Fruit fly (Drosophila melanogaster) whole organism, embryonic: ENCODE measurements around the gene ENGase.

Source experiments
- Adf1 ChIP-seq: fragments of 200-800 bp; sonication (Bioruptor generic); IDR thresholded peaks from 2 replicates; pipeline ENCODE4 v1.3.6; 2022; ENCODE audit warnings: missing biosample characterization, missing genetic modification characterization
- Atf-2 ChIP-seq: fragments of 200-800 bp; sonication (Bioruptor generic); optimal IDR thresholded peaks from 2 replicates; lab custom pipeline; 2016; ENCODE audit warnings: missing biosample characterization, missing genetic modification characterization
- Blimp-1 ChIP-seq: fragments of 200-800 bp; sonication (Bioruptor generic); optimal IDR thresholded peaks from 3 replicates; lab custom pipeline; 2018; ENCODE audit warnings: missing biosample characterization, missing genetic modification characterization, mild to moderate bottlenecking, moderate library complexity, missing genetic modification reagents
- CG10209 ChIP-seq: fragments of 200-800 bp; sonication (Bioruptor generic); optimal IDR thresholded peaks from 3 replicates; lab custom pipeline; 2017; ENCODE audit warnings: missing biosample characterization, mild to moderate bottlenecking, missing genetic modification characterization, missing genetic modification reagents
- CG10366 ChIP-seq: fragments of 200-800 bp; sonication (Bioruptor generic); IDR thresholded peaks from 2 replicates; pipeline ENCODE4 v1.3.6; 2022; ENCODE audit warnings: missing biosample characterization, missing genetic modification characterization
- CG12104 ChIP-seq: fragments of 200-800 bp; sonication (Bioruptor generic); optimal IDR thresholded peaks from 3 replicates; lab custom pipeline; 2016; ENCODE audit warnings: missing biosample characterization, missing genetic modification characterization
- CG12219 ChIP-seq: fragments of 200-800 bp; sonication (Bioruptor generic); optimal IDR thresholded peaks from 3 replicates; lab custom pipeline; 2018; ENCODE audit warnings: missing biosample characterization, mild to moderate bottlenecking, missing genetic modification characterization
- CG13123 ChIP-seq: fragments of 200-800 bp; sonication (Bioruptor generic); optimal IDR thresholded peaks from 2 replicates; lab custom pipeline; 2016; ENCODE audit warnings: missing biosample characterization, missing genetic modification characterization
- CG15514 ChIP-seq: fragments of 200-800 bp; sonication (Bioruptor generic); optimal IDR thresholded peaks from 3 replicates; lab custom pipeline; 2017; ENCODE audit warnings: missing biosample characterization, missing genetic modification characterization, mild to moderate bottlenecking, moderate library complexity, missing genetic modification reagents
- CG1603 ChIP-seq: fragments of 200-800 bp; sonication (Bioruptor generic); optimal IDR thresholded peaks from 2 replicates; lab custom pipeline; 2019; ENCODE audit warnings: missing biosample characterization, mild to moderate bottlenecking, missing genetic modification characterization, moderate library complexity
- CG16779 ChIP-seq: fragments of 200-800 bp; sonication (Bioruptor generic); IDR thresholded peaks from 2 replicates; pipeline ENCODE4 v1.3.6; 2022; ENCODE audit warnings: missing biosample characterization, missing genetic modification characterization
- CG2129 ChIP-seq: fragments of 200-800 bp; sonication (Bioruptor generic); IDR thresholded peaks from 2 replicates; pipeline ENCODE4 v1.3.6; 2022; ENCODE audit warnings: missing biosample characterization, missing genetic modification characterization; ENCODE audit not compliant: partially characterized antibody
- CG2202 ChIP-seq: fragments of 200-800 bp; sonication (Bioruptor generic); optimal IDR thresholded peaks from 2 replicates; lab custom pipeline; 2018; ENCODE audit warnings: missing biosample characterization, mild to moderate bottlenecking, missing genetic modification characterization
- CG5245 ChIP-seq: fragments of 200-800 bp; sonication (Bioruptor generic); optimal IDR thresholded peaks from 3 replicates; lab custom pipeline; 2016; ENCODE audit warnings: missing biosample characterization, missing genetic modification characterization
- CG7372 ChIP-seq: fragments of 200-800 bp; sonication (Bioruptor generic); IDR thresholded peaks from 2 replicates; pipeline ENCODE4 v1.3.6; 2022; ENCODE audit warnings: missing biosample characterization, missing genetic modification characterization
- CG9609 ChIP-seq: fragments of 200-800 bp; sonication (Bioruptor generic); optimal IDR thresholded peaks from 3 replicates; lab custom pipeline; 2016; ENCODE audit warnings: missing biosample characterization, missing genetic modification characterization
- D19B ChIP-seq: fragments of 200-800 bp; sonication (Bioruptor generic); optimal IDR thresholded peaks from 2 replicates; lab custom pipeline; 2017; ENCODE audit warnings: missing biosample characterization, mild to moderate bottlenecking, missing genetic modification characterization
- Deaf1 ChIP-seq: fragments of 200-800 bp; optimal IDR thresholded peaks from 3 replicates; lab custom pipeline; 2019; ENCODE audit warnings: missing biosample characterization, mild to moderate bottlenecking, missing genetic modification characterization, moderate library complexity
- Drgx ChIP-seq: fragments of 200-800 bp; sonication (Bioruptor generic); IDR thresholded peaks from 2 replicates; pipeline ENCODE4 v1.3.6; 2022; ENCODE audit warnings: missing biosample characterization, missing genetic modification characterization
- Ets65A ChIP-seq: fragments of 200-800 bp; sonication (Bioruptor generic); peaks from one replicate; lab custom pipeline; 2016; ENCODE audit warnings: missing biosample characterization, missing genetic modification characterization
- HHEX ChIP-seq: fragments of 200-800 bp; sonication (Bioruptor generic); optimal IDR thresholded peaks from 3 replicates; lab custom pipeline; 2017; ENCODE audit warnings: missing biosample characterization, mild to moderate bottlenecking, missing genetic modification characterization, missing genetic modification reagents
- Hr3 ChIP-seq: fragments of 200-800 bp; sonication (Bioruptor generic); optimal IDR thresholded peaks from 3 replicates; lab custom pipeline; 2016; ENCODE audit warnings: missing biosample characterization, missing genetic modification characterization
- Hsf ChIP-seq: fragments of 200-800 bp; sonication (Bioruptor generic); optimal IDR thresholded peaks from 3 replicates; lab custom pipeline; 2016; ENCODE audit warnings: missing biosample characterization, missing genetic modification characterization
- Lhr ChIP-seq: fragments of 200-800 bp; sonication (Bioruptor generic); optimal IDR thresholded peaks from 3 replicates; lab custom pipeline; 2017; ENCODE audit warnings: mild to moderate bottlenecking, missing biosample characterization, missing genetic modification reagents, missing genetic modification characterization
- MESR4 ChIP-seq: fragments of 200-800 bp; sonication (Bioruptor generic); optimal IDR thresholded peaks from 2 replicates; lab custom pipeline; 2018; ENCODE audit warnings: missing biosample characterization, mild to moderate bottlenecking, missing genetic modification characterization, moderate library complexity
- Mad ChIP-seq: fragments of 200-800 bp; sonication (Bioruptor generic); optimal IDR thresholded peaks from 2 replicates; lab custom pipeline; 2016; ENCODE audit warnings: missing biosample characterization, missing genetic modification characterization
- Med ChIP-seq: fragments of 200-800 bp; sonication (Bioruptor generic); peaks from one replicate; lab custom pipeline; 2016; ENCODE audit warnings: missing biosample characterization, missing genetic modification characterization, mild to moderate bottlenecking, inconsistent platforms, moderate library complexity
- Myb ChIP-seq: fragments of 200-800 bp; sonication (Bioruptor generic); optimal IDR thresholded peaks from 2 replicates; lab custom pipeline; 2016; ENCODE audit warnings: missing biosample characterization, missing genetic modification characterization
- Optix ChIP-seq: fragments of 200-800 bp; sonication (Bioruptor generic); IDR thresholded peaks from 3 replicates; pipeline ENCODE4 v1.3.6; 2022; ENCODE audit warnings: missing biosample characterization, missing genetic modification characterization
- PHDP ChIP-seq: fragments of 200-800 bp; sonication (Bioruptor generic); optimal IDR thresholded peaks from 3 replicates; lab custom pipeline; 2018; ENCODE audit warnings: missing biosample characterization, mild to moderate bottlenecking, missing genetic modification characterization, moderate library complexity
- Scr ChIP-seq: fragments of 200-800 bp; sonication (Bioruptor generic); IDR thresholded peaks from 2 replicates; pipeline ENCODE4 v1.3.6; 2022; ENCODE audit warnings: missing biosample characterization, missing genetic modification characterization; ENCODE audit not compliant: partially characterized antibody
- ac ChIP-seq: fragments of 200-800 bp; sonication (Bioruptor generic); optimal IDR thresholded peaks from 3 replicates; lab custom pipeline; 2017; ENCODE audit warnings: missing biosample characterization, mild to moderate bottlenecking, missing genetic modification characterization
- al ChIP-seq: fragments of 200-800 bp; sonication (Bioruptor generic); IDR thresholded peaks from 2 replicates; pipeline ENCODE4 v1.3.6; 2022; ENCODE audit warnings: missing biosample characterization, missing genetic modification characterization
- bigmax ChIP-seq: fragments of 200-800 bp; sonication (Bioruptor generic); optimal IDR thresholded peaks from 2 replicates; lab custom pipeline; 2018; ENCODE audit warnings: missing biosample characterization, mild to moderate bottlenecking, missing genetic modification characterization
- chinmo ChIP-seq: fragments of 200-800 bp; sonication (Bioruptor generic); IDR thresholded peaks from 4 replicates; pipeline ENCODE4 v1.3.6; 2022; ENCODE audit warnings: missing biosample characterization, missing genetic modification characterization; ENCODE audit not compliant: partially characterized antibody
- danr ChIP-seq: fragments of 200-800 bp; sonication (Bioruptor generic); IDR thresholded peaks from 2 replicates; pipeline ENCODE4 v1.3.6; 2022; ENCODE audit warnings: missing biosample characterization, missing genetic modification characterization
- grau ChIP-seq: fragments of 200-800 bp; optimal IDR thresholded peaks from 3 replicates; lab custom pipeline; 2019; ENCODE audit warnings: missing biosample characterization, mild to moderate bottlenecking, missing genetic modification characterization, moderate library complexity
- hkb ChIP-seq, 2 experiments: fragments of 200-800 bp in 1 of 2; fragments of >200 bp in 1 of 2; sonication (Bioruptor generic) in 1 of 2; IDR thresholded peaks in 1 of 2; optimal IDR thresholded peaks in 1 of 2; 2 replicates each; pipeline versions ENCODE4 v1.3.6 to Lab custom; 2017 to 2022; ENCODE audit warnings: missing biosample characterization in 1 of 2, missing genetic modification characterization in 1 of 2
- mam ChIP-seq: fragments of 200-800 bp; sonication (Bioruptor generic); optimal IDR thresholded peaks from 3 replicates; lab custom pipeline; 2016; ENCODE audit warnings: missing biosample characterization, missing genetic modification characterization
- nom ChIP-seq: fragments of 200-800 bp; sonication (Bioruptor generic); optimal IDR thresholded peaks from 2 replicates; lab custom pipeline; 2017; ENCODE audit warnings: missing biosample characterization, missing genetic modification characterization, mild to moderate bottlenecking, moderate library complexity, missing genetic modification reagents
- prd ChIP-seq, 3 experiments: fragments of >200 bp in 2 of 3; fragments of 200-800 bp in 1 of 3; sonication (Bioruptor generic) in 1 of 3; optimal IDR thresholded peaks in 2 of 3; IDR thresholded peaks in 1 of 3; 2 replicates in 2 of 3; 3 replicates in 1 of 3; pipeline versions ENCODE4 v1.3.6 to Lab custom; 2017 to 2022; ENCODE audit warnings: missing biosample characterization in 1 of 3, missing genetic modification characterization in 1 of 3
- pros ChIP-seq: fragments of 200-800 bp; sonication (Bioruptor generic); optimal IDR thresholded peaks from 3 replicates; lab custom pipeline; 2019; ENCODE audit warnings: missing biosample characterization, mild to moderate bottlenecking, missing genetic modification characterization, moderate library complexity
- rib ChIP-seq: fragments of 200-800 bp; sonication (Bioruptor generic); IDR thresholded peaks from 2 replicates; pipeline ENCODE4 v1.3.6; 2022; ENCODE audit warnings: missing biosample characterization, missing genetic modification characterization
- sim ChIP-seq: fragments of 200-800 bp; sonication (Bioruptor generic); IDR thresholded peaks from 2 replicates; pipeline ENCODE4 v1.3.6; 2022; ENCODE audit warnings: missing biosample characterization, missing genetic modification characterization
- yki ChIP-seq: fragments of >200 bp; optimal IDR thresholded peaks from 3 replicates; lab custom pipeline; 2018

ENGase gene

DNA sequence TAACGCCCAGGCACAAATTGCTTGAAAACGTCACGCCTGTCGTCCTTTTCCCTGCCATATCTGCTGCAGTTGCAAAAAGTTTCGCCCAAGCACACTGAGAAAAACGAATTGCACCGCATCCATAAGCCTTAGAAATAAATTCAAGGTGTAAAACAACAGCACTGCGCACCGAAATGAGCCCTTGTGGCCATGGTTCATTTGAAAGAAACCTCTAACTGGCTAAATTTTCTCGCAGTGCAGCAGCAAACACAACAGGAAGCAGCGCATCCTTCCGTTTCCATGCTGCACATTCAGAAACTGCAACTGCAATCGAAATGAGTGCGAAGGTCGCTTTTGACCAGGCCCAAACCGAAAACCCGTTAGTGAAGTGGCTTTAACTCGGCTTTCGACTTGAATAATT is 992 bp downstream of the ENGase start:
- TF ChIP-seq pros (GFP tag; lab: Kevin White, UChicago) (no peak), MESR4 (GFP tag; lab: Kevin White, UChicago) (no peak), grau (no peak), prd (optimal IDR thresholded peaks at IDR 0.05; lab: Kevin White, UChicago) (no peak), prd (GFP tag; IDR thresholded peaks at IDR 0.05; lab: Robert Waterston, UW) (peak; percentile 28; the same call in 1 of the 3 replicates), Drgx (GFP tag; lab: Robert Waterston, UW) (peak; percentile 21; the same call in 1 of the 2 replicates), Optix (GFP tag; lab: Robert Waterston, UW) (0 out of 3 replicates have a peak, but pooled peaks have one; percentile 28), hkb (optimal IDR thresholded peaks at IDR 0.05; lab: Kevin White, UChicago) (no peak), hkb (GFP tag; IDR thresholded peaks at IDR 0.05; lab: Robert Waterston, UW) (no peak), yki (no peak), nom (GFP tag; lab: Kevin White, UChicago) (no peak), Med (GFP tag; lab: Kevin White, UChicago) (peak; percentile 37), danr (GFP tag; lab: Robert Waterston, UW) (no peak), bigmax (GFP tag; lab: Kevin White, UChicago) (no peak), PHDP (tag; lab: Kevin White, UChicago) (no peak), sim (GFP tag; lab: Robert Waterston, UW) (no peak), CG2129 (GFP tag; lab: Robert Waterston, UW) (no peak), CG12219 (GFP tag; lab: Kevin White, UChicago) (no peak)

DNA sequence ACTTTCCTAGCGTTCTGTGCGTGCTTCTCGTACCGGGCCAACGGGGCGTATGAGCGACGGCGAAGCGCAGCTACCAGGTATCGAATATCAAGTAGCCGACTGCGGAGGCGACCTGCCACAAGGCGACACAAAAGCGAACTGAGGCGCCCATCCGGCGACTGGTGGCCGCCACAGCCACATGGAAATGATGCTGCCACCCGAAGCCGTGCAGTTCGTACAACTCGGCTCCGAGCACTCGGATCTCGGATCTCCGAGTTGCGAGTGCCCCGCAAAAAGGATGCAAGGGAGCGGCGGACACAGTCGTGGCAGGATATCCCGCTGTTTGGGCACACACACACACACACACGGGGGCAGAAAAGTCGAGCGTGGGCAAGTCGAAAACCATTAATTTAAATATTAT is 20.5 kb downstream of the ENGase start, which contains the start of the genes CG12994 and CG46464:
TSS of gene CG12994 (minus strand) at position 115 of the 400 bp plus-strand sequence.
TSS of gene CG46464 (minus strand) at position 115 of the 400 bp plus-strand sequence.
- peak; percentile 43 for TF ChIP-seq CG7372 (GFP tag; lab: Robert Waterston, UW)
- peak; percentile 90 for TF ChIP-seq Deaf1 (tag; lab: Kevin White, UChicago)
- TF ChIP-seq Ets65A (GFP tag; lab: Kevin White, UChicago), result peak; percentile 8
- no peak for TF ChIP-seq CG10366 (GFP tag; lab: Robert Waterston, UW)

DNA sequence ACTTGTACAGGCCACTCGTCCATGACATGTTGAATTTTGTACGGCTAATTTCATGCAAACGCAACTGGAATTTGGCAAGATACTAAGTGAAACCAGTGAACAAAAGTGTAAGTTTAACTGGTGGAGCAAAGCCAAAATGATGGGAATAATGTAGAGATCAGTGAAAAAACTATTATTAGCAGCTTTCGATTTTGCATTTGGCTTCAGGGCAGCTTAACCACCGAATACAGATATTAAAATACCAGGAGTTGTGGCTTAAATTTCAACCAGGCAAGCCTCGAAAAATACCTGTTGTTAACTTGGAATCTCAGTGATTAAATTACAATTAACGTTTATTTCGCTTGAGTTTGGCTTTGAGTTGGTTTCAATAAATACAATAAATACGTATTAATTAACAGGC is 25.3 kb downstream of the ENGase start, which contains the start of gene p-cup:
TSS of gene p-cup (minus strand) at position 101 of the 400 bp plus-strand sequence.
- TF ChIP-seq Mad (GFP tag; lab: Kevin White, UChicago) (no peak), HHEX (GFP tag; lab: Kevin White, UChicago) (no peak), CG15514 (no peak), CG9609 (GFP tag; lab: Kevin White, UChicago) (no peak), CG5245 (GFP tag; lab: Kevin White, UChicago) (no peak), Hsf (GFP tag; lab: Kevin White, UChicago) (no peak), Myb (GFP tag; lab: Kevin White, UChicago) (no peak), CG10209 (no peak)

DNA sequence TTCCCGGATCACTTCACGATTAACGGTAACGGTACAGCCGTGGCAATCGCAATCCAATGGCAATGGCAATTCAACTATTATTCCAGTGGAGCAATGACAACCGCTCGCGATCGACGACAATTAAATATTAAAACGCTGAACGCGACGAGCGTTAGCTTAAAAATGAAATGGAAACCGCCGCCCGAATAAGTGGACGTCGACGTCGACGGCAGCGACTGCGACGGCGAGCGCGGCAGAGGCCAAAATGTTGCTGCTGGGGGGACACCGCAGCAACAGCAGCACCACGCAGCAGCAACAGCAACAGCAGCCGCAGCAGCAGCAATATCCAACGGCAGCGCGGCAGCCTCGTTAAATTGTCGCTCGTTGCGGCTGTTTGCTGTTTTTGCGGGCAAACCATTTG is 29.1 kb downstream of the ENGase start, which contains the start of gene CG8568:
TSS of gene CG8568 (minus strand) at position 101 of the 400 bp plus-strand sequence.
- no peak for TF ChIP-seq Atf-2 (GFP tag; lab: Kevin White, UChicago)
- TF ChIP-seq Blimp-1 (GFP tag; lab: Kevin White, UChicago), result no peak
- peak; percentile 43 for TF ChIP-seq Med (GFP tag; lab: Kevin White, UChicago)
- TF ChIP-seq prd (optimal IDR thresholded peaks at IDR 0.05; lab: Kevin White, UChicago), result no peak
- TF ChIP-seq prd (GFP tag; IDR thresholded peaks at IDR 0.05; lab: Robert Waterston, UW), result no peak
- no peak for TF ChIP-seq CG12104 (GFP tag; lab: Kevin White, UChicago)
- TF ChIP-seq chinmo (GFP tag; lab: Robert Waterston, UW), result 0 out of 4 replicates have a peak, but pooled peaks have one; percentile 50
- TF ChIP-seq rib (GFP tag; lab: Robert Waterston, UW), result no peak
- no peak for TF ChIP-seq CG2202 (tag; lab: Kevin White, UChicago)
- TF ChIP-seq CG13123 (GFP tag; lab: Kevin White, UChicago), result no peak
- peak; percentile 72 for TF ChIP-seq Adf1 (GFP tag; lab: Robert Waterston, UW)
- TF ChIP-seq Scr (GFP tag; lab: Robert Waterston, UW), result no peak
- no peak for TF ChIP-seq ac (GFP tag; lab: Kevin White, UChicago)
- no peak for TF ChIP-seq Hr3 (GFP tag; lab: Kevin White, UChicago)
- no peak for TF ChIP-seq CG1603 (tag; lab: Kevin White, UChicago)
- TF ChIP-seq CG16779, result no peak
- TF ChIP-seq Lhr (GFP tag; lab: Kevin White, UChicago), result no peak
- no peak for TF ChIP-seq mam (GFP tag; lab: Kevin White, UChicago)
- TF ChIP-seq al (GFP tag; lab: Robert Waterston, UW), result no peak
- TF ChIP-seq D19B (GFP tag; lab: Kevin White, UChicago), result no peak
